Worm (Caenorhabditis elegans): Measurements from ENCODE around the gene R13A5.10.

DNA sequence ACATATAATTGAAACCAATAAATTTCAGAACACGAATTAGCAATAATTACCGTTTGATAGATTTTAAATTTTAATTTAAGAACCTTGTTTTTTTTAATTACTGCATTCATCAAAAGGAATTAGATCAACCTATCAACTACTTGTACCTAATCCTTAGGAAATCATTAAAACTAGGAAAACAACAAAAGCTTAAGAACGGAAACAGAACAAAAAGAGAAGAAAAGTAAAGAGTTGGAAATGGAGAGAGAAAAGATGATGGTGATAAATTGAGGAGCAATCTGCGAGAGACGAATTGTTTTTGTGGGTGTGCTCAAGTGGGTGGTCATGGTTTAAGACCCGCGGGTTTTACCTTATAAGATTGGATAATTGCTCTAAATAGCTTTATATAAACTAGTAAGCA is 47.4 kb downstream of the R13A5.10 start:
- no peak for TF ChIP-seq nhr-11 (tag; optimal IDR thresholded peaks at IDR 0.05)
- TF ChIP-seq ama-1 (optimal IDR thresholded peaks at IDR 0.05), result no peak
- TF ChIP-seq nhr-12 (tag; optimal IDR thresholded peaks at IDR 0.05), result no peak

Measured in whole organism, L1 larva.